Fruit fly (Drosophila melanogaster) whole organism, embryonic: ENCODE results near the gene CG13113.

Experiments
- Asciz ChIP-seq: fragments of 200-800 bp; sonication (Bioruptor generic); optimal IDR thresholded peaks from 2 replicates; lab custom pipeline; 2017; ENCODE audit warnings: missing biosample characterization, mild to moderate bottlenecking, missing genetic modification characterization, missing genetic modification reagents
- Atf-2 ChIP-seq: fragments of 200-800 bp; sonication (Bioruptor generic); optimal IDR thresholded peaks from 2 replicates; lab custom pipeline; 2016; ENCODE audit warnings: missing biosample characterization, missing genetic modification characterization
- C15 ChIP-seq: fragments of 200-800 bp; sonication (Bioruptor generic); IDR thresholded peaks from 3 replicates; pipeline ENCODE4 v1.3.6; 2022; ENCODE audit warnings: missing biosample characterization, missing genetic modification characterization
- CG10209 ChIP-seq: fragments of 200-800 bp; sonication (Bioruptor generic); optimal IDR thresholded peaks from 3 replicates; lab custom pipeline; 2017; ENCODE audit warnings: missing biosample characterization, mild to moderate bottlenecking, missing genetic modification characterization, missing genetic modification reagents
- CG10979 ChIP-seq: fragments of 200-800 bp; sonication (Bioruptor generic); optimal IDR thresholded peaks from 2 replicates; lab custom pipeline; 2018; ENCODE audit warnings: missing biosample characterization, mild to moderate bottlenecking, missing genetic modification characterization, moderate library complexity
- CG12391 ChIP-seq: fragments of 200-800 bp; sonication (Bioruptor generic); optimal IDR thresholded peaks from 3 replicates; lab custom pipeline; 2018; ENCODE audit warnings: missing biosample characterization, mild to moderate bottlenecking, missing genetic modification characterization, moderate library complexity
- CG12769 ChIP-seq: fragments of 200-800 bp; sonication (Bioruptor generic); optimal IDR thresholded peaks from 2 replicates; lab custom pipeline; 2019; ENCODE audit warnings: missing biosample characterization, mild to moderate bottlenecking, missing genetic modification characterization, moderate library complexity
- CG12942 ChIP-seq: fragments of 200-800 bp; sonication (Bioruptor generic); optimal IDR thresholded peaks from 3 replicates; lab custom pipeline; 2016; ENCODE audit warnings: missing biosample characterization, missing genetic modification characterization
- CG13424 ChIP-seq: fragments of 200-800 bp; sonication (Bioruptor generic); optimal IDR thresholded peaks from 2 replicates; lab custom pipeline; 2019; ENCODE audit warnings: missing biosample characterization, mild to moderate bottlenecking, missing genetic modification characterization, moderate library complexity
- CG13775 ChIP-seq: fragments of 200-800 bp; sonication (Bioruptor generic); optimal IDR thresholded peaks from 3 replicates; lab custom pipeline; 2017; ENCODE audit warnings: missing biosample characterization, mild to moderate bottlenecking, missing genetic modification characterization
- CG14710 ChIP-seq: fragments of 200-800 bp; sonication (Bioruptor generic); optimal IDR thresholded peaks from 3 replicates; lab custom pipeline; 2019; ENCODE audit warnings: missing biosample characterization, mild to moderate bottlenecking, missing genetic modification characterization, moderate library complexity
- CG16813 ChIP-seq: fragments of 200-800 bp; sonication (Bioruptor generic); IDR thresholded peaks from 3 replicates; pipeline ENCODE4 v1.3.6; 2022; ENCODE audit warnings: missing biosample characterization, missing genetic modification characterization; ENCODE audit not compliant: partially characterized antibody
- CG17328 ChIP-seq: fragments of 200-800 bp; sonication (Bioruptor generic); IDR thresholded peaks from 2 replicates; pipeline ENCODE4 v1.3.6; 2022; ENCODE audit warnings: missing biosample characterization, missing genetic modification characterization
- CG17361 ChIP-seq: fragments of 200-800 bp; sonication (Bioruptor generic); IDR thresholded peaks from 3 replicates; pipeline ENCODE4 v1.3.6; 2022; ENCODE audit warnings: missing biosample characterization, missing genetic modification characterization
- CG2712 ChIP-seq: fragments of 200-800 bp; optimal IDR thresholded peaks from 3 replicates; lab custom pipeline; 2019; ENCODE audit warnings: missing biosample characterization, mild to moderate bottlenecking, missing genetic modification characterization, moderate library complexity
- CG32772 ChIP-seq: fragments of 200-800 bp; sonication (Bioruptor generic); IDR thresholded peaks from 2 replicates; pipeline ENCODE4 v1.3.6; 2022; ENCODE audit warnings: missing biosample characterization, missing genetic modification characterization
- CG33557 ChIP-seq: fragments of 200-800 bp; sonication (Bioruptor generic); optimal IDR thresholded peaks from 2 replicates; lab custom pipeline; 2019; ENCODE audit warnings: missing biosample characterization, mild to moderate bottlenecking, missing genetic modification characterization, moderate library complexity
- CG4404 ChIP-seq: fragments of 200-800 bp; sonication (Bioruptor generic); IDR thresholded peaks from 2 replicates; pipeline ENCODE4 v1.3.6; 2022; ENCODE audit warnings: missing biosample characterization, missing genetic modification characterization
- CG4424 ChIP-seq: fragments of 200-800 bp; sonication (Bioruptor generic); optimal IDR thresholded peaks from 3 replicates; lab custom pipeline; 2016; ENCODE audit warnings: missing biosample characterization, missing genetic modification characterization
- CG4707 ChIP-seq: fragments of 200-800 bp; sonication (Bioruptor generic); optimal IDR thresholded peaks from 2 replicates; lab custom pipeline; 2018; ENCODE audit warnings: missing biosample characterization, mild to moderate bottlenecking, missing genetic modification characterization, moderate library complexity
- CG6689 ChIP-seq: fragments of 200-800 bp; sonication (Bioruptor generic); IDR thresholded peaks from 2 replicates; pipeline ENCODE4 v1.3.6; 2022; ENCODE audit warnings: missing biosample characterization, missing genetic modification characterization
- CG7556 ChIP-seq: fragments of 200-800 bp; sonication (Bioruptor generic); optimal IDR thresholded peaks from 2 replicates; lab custom pipeline; 2017; ENCODE audit warnings: missing biosample characterization, mild to moderate bottlenecking, missing genetic modification characterization
- CG7839 ChIP-seq: fragments of 200-800 bp; sonication (Bioruptor generic); optimal IDR thresholded peaks from 3 replicates; lab custom pipeline; 2018; ENCODE audit warnings: missing biosample characterization, mild to moderate bottlenecking, missing genetic modification characterization, moderate library complexity
- CG8924 ChIP-seq: fragments of 200-800 bp; optimal IDR thresholded peaks from 3 replicates; lab custom pipeline; 2019; ENCODE audit warnings: missing biosample characterization, mild to moderate bottlenecking, missing genetic modification characterization, moderate library complexity
- D ChIP-seq, 2 experiments: fragments of 200-800 bp in 1 of 2; fragments of >200 bp in 1 of 2; sonication (Bioruptor generic) in 1 of 2; optimal IDR thresholded peaks; 2 replicates in 1 of 2; 3 replicates in 1 of 2; lab custom pipeline; 2017; ENCODE audit warnings: mild to moderate bottlenecking in 1 of 2, missing biosample characterization in 1 of 2, missing genetic modification characterization in 1 of 2, missing genetic modification reagents in 1 of 2
- D19A ChIP-seq: fragments of 200-800 bp; optimal IDR thresholded peaks from 3 replicates; lab custom pipeline; 2019; ENCODE audit warnings: missing biosample characterization, mild to moderate bottlenecking, missing genetic modification characterization, moderate library complexity
- ERR ChIP-seq: fragments of 200-800 bp; sonication (Bioruptor generic); optimal IDR thresholded peaks from 2 replicates; lab custom pipeline; 2016; ENCODE audit warnings: missing biosample characterization, missing genetic modification characterization
- Eip74EF ChIP-seq, 2 experiments: fragments of 200-800 bp in 1 of 2; fragments of >200 bp in 1 of 2; sonication (Bioruptor generic) in 1 of 2; optimal IDR thresholded peaks; 2 replicates each; lab custom pipeline; 2017 to 2019; ENCODE audit warnings: missing biosample characterization in 2 of 2, missing genetic modification characterization in 2 of 2, mild to moderate bottlenecking in 1 of 2, moderate library complexity in 1 of 2
- Lhr ChIP-seq: fragments of 200-800 bp; sonication (Bioruptor generic); optimal IDR thresholded peaks from 3 replicates; lab custom pipeline; 2017; ENCODE audit warnings: mild to moderate bottlenecking, missing biosample characterization, missing genetic modification reagents, missing genetic modification characterization
- NfI ChIP-seq: fragments of 200-800 bp; sonication (Bioruptor generic); optimal IDR thresholded peaks from 3 replicates; lab custom pipeline; 2018; ENCODE audit warnings: missing biosample characterization, mild to moderate bottlenecking, missing genetic modification characterization, moderate library complexity
- Spps ChIP-seq: fragments of 200-800 bp; sonication (Bioruptor generic); optimal IDR thresholded peaks from 2 replicates; lab custom pipeline; 2018; ENCODE audit warnings: missing biosample characterization, mild to moderate bottlenecking, missing genetic modification characterization
- Ssrp ChIP-seq: fragments of 200-800 bp; sonication (Bioruptor generic); optimal IDR thresholded peaks from 2 replicates; lab custom pipeline; 2018; ENCODE audit warnings: missing biosample characterization, mild to moderate bottlenecking, missing genetic modification characterization, moderate library complexity
- Tbp ChIP-seq: fragments of >200 bp; optimal IDR thresholded peaks from 2 replicates; lab custom pipeline; 2018; ENCODE audit warnings: missing biosample characterization, missing genetic modification characterization
- abd-A ChIP-seq: fragments of 200-800 bp; sonication (Bioruptor generic); optimal IDR thresholded peaks from 3 replicates; lab custom pipeline; 2019; ENCODE audit warnings: missing biosample characterization, mild to moderate bottlenecking, missing genetic modification characterization, moderate library complexity
- ase ChIP-seq: fragments of 200-800 bp; sonication (Bioruptor generic); IDR thresholded peaks from 3 replicates; pipeline ENCODE4 v1.3.6; 2022; ENCODE audit warnings: missing biosample characterization, missing genetic modification characterization
- chif ChIP-seq, 2 experiments: fragments of 200-800 bp; sonication (Bioruptor generic); optimal IDR thresholded peaks; 3 replicates each; lab custom pipeline; 2016; ENCODE audit warnings: missing biosample characterization in 2 of 2, missing genetic modification characterization in 2 of 2
- ci ChIP-seq: fragments of 200-800 bp; sonication (Bioruptor generic); IDR thresholded peaks from 3 replicates; pipeline ENCODE4 v1.3.6; 2022; ENCODE audit warnings: missing biosample characterization, missing genetic modification characterization
- dmrt99B ChIP-seq: fragments of 200-800 bp; sonication (Bioruptor generic); optimal IDR thresholded peaks from 2 replicates; lab custom pipeline; 2018; ENCODE audit warnings: missing biosample characterization, mild to moderate bottlenecking, missing genetic modification characterization, moderate library complexity
- fd96Cb ChIP-seq: fragments of 200-800 bp; sonication (Bioruptor generic); optimal IDR thresholded peaks from 2 replicates; lab custom pipeline; 2018; ENCODE audit warnings: missing biosample characterization, mild to moderate bottlenecking, missing genetic modification characterization, moderate library complexity
- stc ChIP-seq: fragments of 200-800 bp; sonication (Bioruptor generic); IDR thresholded peaks from 2 replicates; pipeline ENCODE4 v1.3.6; 2022; ENCODE audit warnings: missing biosample characterization, missing genetic modification characterization
- tgo ChIP-seq: fragments of 200-800 bp; sonication (Bioruptor generic); IDR thresholded peaks from 3 replicates; pipeline ENCODE4 v1.3.6; 2022; ENCODE audit warnings: missing biosample characterization, missing genetic modification characterization
- trem ChIP-seq: fragments of 200-800 bp; optimal IDR thresholded peaks from 3 replicates; lab custom pipeline; 2019; ENCODE audit warnings: missing biosample characterization, mild to moderate bottlenecking, missing genetic modification characterization, moderate library complexity
- wor ChIP-seq: fragments of 200-800 bp; sonication (Bioruptor generic); IDR thresholded peaks from 2 replicates; pipeline ENCODE4 v1.3.6; 2022; ENCODE audit warnings: missing biosample characterization, missing genetic modification characterization
- zf30C ChIP-seq: fragments of 200-800 bp; sonication (Bioruptor generic); optimal IDR thresholded peaks from 3 replicates; lab custom pipeline; 2018; ENCODE audit warnings: missing biosample characterization, mild to moderate bottlenecking, missing genetic modification characterization

The CG13113 gene

DNA sequence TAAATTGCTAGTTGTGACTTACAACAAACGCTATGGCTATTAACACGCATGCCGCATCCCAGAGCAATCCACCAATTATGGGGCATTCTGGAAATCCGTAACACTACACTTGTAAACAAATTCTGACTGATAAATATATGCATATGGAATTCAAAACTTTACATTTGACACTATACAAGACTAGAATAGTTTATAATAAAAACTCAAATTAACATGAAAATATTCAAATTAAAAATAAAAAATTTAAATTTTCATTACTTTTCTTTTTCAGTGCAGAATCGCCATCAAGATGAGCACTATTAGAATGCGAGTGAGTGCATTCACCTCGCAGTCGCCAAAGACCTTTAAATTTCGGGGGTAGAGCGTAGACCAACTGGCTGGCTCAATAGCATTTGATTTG lies 42.0 kb downstream of the CG13113 start (continued):
- TF ChIP-seq C15 (GFP tag; lab: Robert Waterston, UW) (no peak), CG4424 (peak; percentile 30), CG10979 (tag; lab: Kevin White, UChicago) (peak; percentile 77), Tbp (no peak), CG6689 (GFP tag; lab: Robert Waterston, UW) (peak; percentile 52), trem (tag; lab: Kevin White, UChicago) (peak; percentile 36), CG17361 (GFP tag; lab: Robert Waterston, UW) (0 out of 3 replicates have a peak, but pooled peaks have one; percentile 48), CG12391 (tag; lab: Kevin White, UChicago) (peak; percentile 46), CG7839 (tag; lab: Kevin White, UChicago) (peak; percentile 39), CG17328 (GFP tag; lab: Robert Waterston, UW) (peak; percentile 73), CG7556 (GFP tag; lab: Kevin White, UChicago) (peak; percentile 15), ase (GFP tag; lab: Robert Waterston, UW) (no peak), Eip74EF (GFP tag; optimal IDR thresholded peaks at IDR 0.05; lab: Kevin White, UChicago) (no peak), CG8924 (tag; lab: Kevin White, UChicago) (peak; percentile 41), wor (GFP tag; lab: Robert Waterston, UW) (no peak), D19A (tag; lab: Kevin White, UChicago) (peak; percentile 32), Atf-2 (no peak), stc (GFP tag; lab: Robert Waterston, UW) (0 out of 2 replicates have a peak, but pooled peaks have one; percentile 13), CG4404 (GFP tag; lab: Robert Waterston, UW) (peak; percentile 32; the same call in 1 of the 2 replicates), CG13775 (GFP tag; lab: Kevin White, UChicago) (peak; percentile 1), Lhr (no peak), CG2712 (tag; lab: Kevin White, UChicago) (peak; percentile 83), abd-A (no peak), zf30C (GFP tag; lab: Kevin White, UChicago) (peak; percentile 35), NfI (GFP tag; lab: Kevin White, UChicago) (no peak), D (optimal IDR thresholded peaks at IDR 0.05; lab: Kevin White, UChicago) (no peak), D (GFP tag; optimal IDR thresholded peaks at IDR 0.05; lab: Kevin White, UChicago) (peak; percentile 21), chif (GFP tag; optimal IDR thresholded peaks at IDR 0.05; lab: Kevin White, UChicago) (peak in 1 of 2 experiments; percentile 13), Ssrp (tag; lab: Kevin White, UChicago) (peak; percentile 22), CG12769 (tag; lab: Kevin White, UChicago) (no peak), Spps (tag; lab: Kevin White, UChicago) (peak; percentile 49), fd96Cb (tag; lab: Kevin White, UChicago) (peak; percentile 39), CG33557 (GFP tag; lab: Kevin White, UChicago) (peak; percentile 2), ERR (GFP tag; lab: Kevin White, UChicago) (no peak), CG13424 (tag; lab: Kevin White, UChicago) (peak; percentile 26), ci (0 out of 3 replicates have a peak, but pooled peaks have one; percentile 22), dmrt99B (tag; lab: Kevin White, UChicago) (peak; percentile 32), CG4707 (GFP tag; lab: Kevin White, UChicago) (no peak), CG12942 (GFP tag; lab: Kevin White, UChicago) (no peak), CG14710 (tag; lab: Kevin White, UChicago) (peak; percentile 71), CG10209 (peak; percentile 15), CG16813 (GFP tag; lab: Robert Waterston, UW) (no peak), Asciz (GFP tag; lab: Kevin White, UChicago) (peak; percentile 31), tgo (no peak), CG32772 (GFP tag; lab: Robert Waterston, UW) (peak; percentile 32; the same call in 1 of the 2 replicates)
